Worm (Caenorhabditis elegans) whole organism, young adult: ENCODE data around the gene exos-4.1.
A peak's percentile ranks its signal among the peaks of the same experiment; 100 is the strongest.

Experiments
- C17E4.6 ChIP-seq: fragments of 200-800 bp; sonication (Bioruptor generic); IDR thresholded peaks from 2 replicates; pipeline ENCODE4 v1.3.6; 2022; ENCODE audit warnings: missing genetic modification reagents, missing genetic modification characterization, missing compliant biosample characterization
- F22D6.2 ChIP-seq: sonication (generic microtip); optimal IDR thresholded peaks from 2 replicates; lab custom pipeline; 2016; ENCODE audit warnings: mild to moderate bottlenecking, missing genetic modification characterization, missing compliant biosample characterization
- F33H1.4 ChIP-seq: fragments of 200-800 bp; sonication (Bioruptor generic); IDR thresholded peaks from 2 replicates; pipeline ENCODE4 v1.3.6; 2022; ENCODE audit warnings: missing genetic modification reagents, missing genetic modification characterization, missing compliant biosample characterization
- F37B4.10 ChIP-seq: fragments of 200-800 bp; sonication (Bioruptor generic); IDR thresholded peaks from 2 replicates; pipeline ENCODE4 v1.3.6; 2022; ENCODE audit warnings: missing genetic modification characterization, missing compliant biosample characterization
- F49E8.2 ChIP-seq: sonication (generic microtip); optimal IDR thresholded peaks from 3 replicates; lab custom pipeline; 2017; ENCODE audit warnings: missing genetic modification characterization, mild to moderate bottlenecking, missing compliant biosample characterization, antibody characterized with exemption, moderate library complexity; ENCODE audit not compliant: insufficient read depth
- F52B5.7 ChIP-seq: sonication (generic microtip); optimal IDR thresholded peaks from 2 replicates; lab custom pipeline; 2016; ENCODE audit warnings: mild to moderate bottlenecking, missing genetic modification characterization, missing compliant biosample characterization
- T07F8.4 ChIP-seq: sonication (generic microtip); optimal IDR thresholded peaks from 2 replicates; lab custom pipeline; 2016; ENCODE audit warnings: mild to moderate bottlenecking, missing genetic modification characterization, moderate library complexity, missing compliant biosample characterization
- Y53G8AR.9 ChIP-seq: fragments of 200-800 bp; sonication (Bioruptor generic); conservative IDR thresholded peaks from 2 replicates; pipeline ENCODE4 v1.3.6; 2022; ENCODE audit warnings: missing genetic modification reagents, missing genetic modification characterization, missing compliant biosample characterization
- Y56A3A.18 ChIP-seq: fragments of 200-800 bp; sonication (Bioruptor generic); IDR thresholded peaks from 2 replicates; pipeline ENCODE4 v1.3.6; 2022; ENCODE audit warnings: missing genetic modification reagents, missing genetic modification characterization, missing compliant biosample characterization
- ZK185.1 ChIP-seq: sonication (generic microtip); optimal IDR thresholded peaks from 2 replicates; lab custom pipeline; 2016; ENCODE audit warnings: mild to moderate bottlenecking, missing genetic modification characterization, missing compliant biosample characterization; ENCODE audit not compliant: poor library complexity, severe bottlenecking
- ama-1 ChIP-seq, 3 experiments: fragments of 150-350 bp in 1 of 3; sonication (generic microtip) in 2 of 3; optimal IDR thresholded peaks; 2 replicates each; lab custom pipeline; 2014 to 2018; ENCODE audit warnings: missing biosample characterization in 2 of 3, missing genetic modification characterization in 2 of 3, missing genetic modification reagents in 2 of 3
- aptf-2 ChIP-seq: fragments of 200-800 bp; sonication (Bioruptor generic); conservative IDR thresholded peaks from 2 replicates; pipeline ENCODE4 v1.3.6; 2022; ENCODE audit warnings: missing genetic modification reagents, missing genetic modification characterization, missing compliant biosample characterization
- attf-3 ChIP-seq: fragments of 200-800 bp; sonication (Bioruptor generic); conservative IDR thresholded peaks from 2 replicates; pipeline ENCODE4 v1.3.6; 2022; ENCODE audit warnings: missing genetic modification reagents, missing genetic modification characterization, missing compliant biosample characterization
- attf-5 ChIP-seq: fragments of 200-800 bp; sonication (Bioruptor generic); optimal IDR thresholded peaks from 2 replicates; lab custom pipeline; 2018; ENCODE audit warnings: mild to moderate bottlenecking, missing genetic modification characterization, missing compliant biosample characterization
- bed-1 ChIP-seq: fragments of 200-800 bp; sonication (Bioruptor generic); IDR thresholded peaks from 2 replicates; pipeline ENCODE4 v1.3.6; 2022; ENCODE audit warnings: missing genetic modification reagents, missing genetic modification characterization, missing compliant biosample characterization
- ccch-3 ChIP-seq: fragments of 200-800 bp; sonication (Bioruptor generic); optimal IDR thresholded peaks from 2 replicates; lab custom pipeline; 2018; ENCODE audit warnings: mild to moderate bottlenecking, missing genetic modification characterization, missing compliant biosample characterization
- ceh-58 ChIP-seq: fragments of 200-800 bp; sonication (Bioruptor generic); IDR thresholded peaks from 2 replicates; pipeline ENCODE4 v1.3.6; 2022; ENCODE audit warnings: missing genetic modification characterization, missing compliant biosample characterization
- ceh-91 ChIP-seq: fragments of 200-800 bp; sonication (Bioruptor generic); IDR thresholded peaks from 2 replicates; pipeline ENCODE4 v1.3.6; 2022; ENCODE audit warnings: missing genetic modification reagents, missing genetic modification characterization, missing compliant biosample characterization
- dox-1 ChIP-seq: fragments of 200-800 bp; sonication (Bioruptor generic); IDR thresholded peaks from 2 replicates; pipeline ENCODE4 v1.3.6; 2022; ENCODE audit warnings: missing genetic modification reagents, missing genetic modification characterization, missing compliant biosample characterization
- dpff-1 ChIP-seq: sonication (generic microtip); optimal IDR thresholded peaks from 2 replicates; lab custom pipeline; 2017; ENCODE audit warnings: mild to moderate bottlenecking, missing genetic modification characterization, missing compliant biosample characterization
- dpl-1 ChIP-seq: fragments of 150-350 bp; optimal IDR thresholded peaks from 2 replicates; lab custom pipeline; 2014; ENCODE audit warnings: missing biosample characterization, missing genetic modification reagents, missing genetic modification characterization
- efl-1 ChIP-seq: fragments of 150-350 bp; optimal IDR thresholded peaks from 2 replicates; lab custom pipeline; 2014; ENCODE audit warnings: missing biosample characterization, missing genetic modification reagents, missing genetic modification characterization
- egl-18 ChIP-seq: fragments of 200-800 bp; sonication (Bioruptor generic); IDR thresholded peaks from 2 replicates; pipeline ENCODE4 v1.3.6; 2022; ENCODE audit warnings: missing genetic modification reagents, missing genetic modification characterization, missing compliant biosample characterization
- egl-44 ChIP-seq: fragments of 200-800 bp; sonication (Bioruptor generic); IDR thresholded peaks from 2 replicates; pipeline ENCODE4 v1.3.6; 2022; ENCODE audit warnings: missing genetic modification reagents, missing genetic modification characterization, missing compliant biosample characterization
- egrh-3 ChIP-seq: fragments of 200-800 bp; sonication (Bioruptor generic); IDR thresholded peaks from 2 replicates; pipeline ENCODE4 v1.3.6; 2022; ENCODE audit warnings: missing genetic modification reagents, missing genetic modification characterization, missing compliant biosample characterization
- hlh-26 ChIP-seq: fragments of 200-800 bp; sonication (Bioruptor generic); conservative IDR thresholded peaks from 2 replicates; pipeline ENCODE4 v1.3.6; 2022; ENCODE audit warnings: missing genetic modification reagents, missing genetic modification characterization, missing compliant biosample characterization
- hmg-20 ChIP-seq: fragments of 200-800 bp; sonication (Bioruptor generic); IDR thresholded peaks from 2 replicates; pipeline ENCODE4 v1.3.6; 2022; ENCODE audit warnings: missing genetic modification reagents, missing genetic modification characterization, missing compliant biosample characterization
- hrde-1 ChIP-seq: sonication (generic microtip); optimal IDR thresholded peaks from 2 replicates; lab custom pipeline; 2016; ENCODE audit warnings: missing genetic modification characterization, mild to moderate bottlenecking, missing compliant biosample characterization, moderate library complexity, missing genotype, missing genetic modification reagents, borderline replicate concordance
- hsf-1 ChIP-seq: fragments of 200-800 bp; sonication (Bioruptor generic); IDR thresholded peaks from 2 replicates; pipeline ENCODE4 v1.3.6; 2022; ENCODE audit warnings: missing genetic modification reagents, missing genetic modification characterization, missing compliant biosample characterization
- lir-1 ChIP-seq: fragments of 200-800 bp; sonication (Bioruptor generic); conservative IDR thresholded peaks from 2 replicates; pipeline ENCODE4 v1.3.6; 2022; ENCODE audit warnings: missing genetic modification reagents, missing genetic modification characterization, missing compliant biosample characterization
- lsl-1 ChIP-seq: fragments of 200-800 bp; sonication (Bioruptor generic); optimal IDR thresholded peaks from 2 replicates; lab custom pipeline; 2018; ENCODE audit warnings: mild to moderate bottlenecking, missing genetic modification characterization, moderate library complexity, missing compliant biosample characterization
- mcd-1 ChIP-seq: fragments of 200-800 bp; sonication (Bioruptor generic); IDR thresholded peaks from 2 replicates; pipeline ENCODE4 v1.3.6; 2022; ENCODE audit warnings: missing genetic modification reagents, missing genetic modification characterization, missing compliant biosample characterization
- nfya-2 ChIP-seq: fragments of 200-800 bp; sonication (Bioruptor generic); IDR thresholded peaks from 2 replicates; pipeline ENCODE4 v1.3.6; 2022; ENCODE audit warnings: missing genetic modification reagents, missing genetic modification characterization, missing compliant biosample characterization
- nfyb-1 ChIP-seq: fragments of 200-800 bp; sonication (Bioruptor generic); IDR thresholded peaks from 2 replicates; pipeline ENCODE4 v1.3.6; 2022; ENCODE audit warnings: missing genetic modification reagents, missing genetic modification characterization, missing compliant biosample characterization
- nhr-80 ChIP-seq: sonication (generic microtip); optimal IDR thresholded peaks from 2 replicates; lab custom pipeline; 2016; ENCODE audit warnings: missing genetic modification characterization, missing compliant biosample characterization
- pbrm-1 ChIP-seq: fragments of 200-800 bp; sonication (Bioruptor generic); IDR thresholded peaks from 2 replicates; pipeline ENCODE4 v1.3.6; 2022; ENCODE audit warnings: missing genetic modification reagents, missing genetic modification characterization, missing compliant biosample characterization
- repo-1 ChIP-seq: sonication (generic microtip); optimal IDR thresholded peaks from 2 replicates; lab custom pipeline; 2017; ENCODE audit warnings: mild to moderate bottlenecking, missing genetic modification characterization, missing compliant biosample characterization
- rpc-1 ChIP-seq, 2 experiments: fragments of 150-350 bp in 1 of 2; sonication (generic microtip) in 1 of 2; optimal IDR thresholded peaks; 2 replicates each; lab custom pipeline; 2014 to 2018; ENCODE audit warnings: missing biosample characterization in 1 of 2, missing genetic modification characterization in 1 of 2, missing genetic modification reagents in 1 of 2, missing genotype in 1 of 2
- sdz-38 ChIP-seq: sonication (generic microtip); optimal IDR thresholded peaks from 2 replicates; lab custom pipeline; 2016; ENCODE audit warnings: missing genotype, missing genetic modification characterization, missing compliant biosample characterization
- sea-2 ChIP-seq: fragments of 200-800 bp; sonication (Bioruptor generic); IDR thresholded peaks from 2 replicates; pipeline ENCODE4 v1.3.6; 2022; ENCODE audit warnings: missing genetic modification characterization, missing compliant biosample characterization
- snpc-1.3 ChIP-seq: sonication (generic microtip); optimal IDR thresholded peaks from 2 replicates; lab custom pipeline; 2017; ENCODE audit warnings: missing genetic modification characterization, mild to moderate bottlenecking, missing compliant biosample characterization, antibody characterized with exemption, moderate library complexity, missing genotype, missing genetic modification reagents; ENCODE audit not compliant: insufficient read depth
- somi-1 ChIP-seq: fragments of 200-800 bp; sonication (Bioruptor generic); optimal IDR thresholded peaks from 2 replicates; lab custom pipeline; 2018; ENCODE audit warnings: mild to moderate bottlenecking, missing genetic modification characterization, missing compliant biosample characterization
- tbp1 ChIP-seq: fragments of 200-800 bp; sonication (Bioruptor generic); optimal IDR thresholded peaks from 2 replicates; lab custom pipeline; 2018; ENCODE audit warnings: mild to moderate bottlenecking, missing genetic modification characterization, missing compliant biosample characterization
- xnd-1 ChIP-seq: sonication (generic microtip); optimal IDR thresholded peaks from 2 replicates; lab custom pipeline; 2016; ENCODE audit warnings: missing genotype, missing genetic modification reagents, missing genetic modification characterization, missing compliant biosample characterization
- zfh-2 ChIP-seq: fragments of 200-800 bp; sonication (Bioruptor generic); conservative IDR thresholded peaks from 2 replicates; pipeline ENCODE4 v1.3.6; 2022; ENCODE audit warnings: missing genetic modification reagents, missing genetic modification characterization, missing compliant biosample characterization
- zim-3 ChIP-seq: sonication (generic microtip); optimal IDR thresholded peaks from 2 replicates; lab custom pipeline; 2017; ENCODE audit warnings: mild to moderate bottlenecking, missing genetic modification characterization, moderate library complexity, missing compliant biosample characterization
- ztf-22 ChIP-seq: fragments of 200-800 bp; sonication (Bioruptor generic); optimal IDR thresholded peaks from 2 replicates; lab custom pipeline; 2018; ENCODE audit warnings: mild to moderate bottlenecking, missing genetic modification characterization, moderate library complexity, missing compliant biosample characterization
- ztf-26 ChIP-seq: sonication (generic microtip); optimal IDR thresholded peaks from 2 replicates; lab custom pipeline; 2017; ENCODE audit warnings: missing genetic modification characterization, missing compliant biosample characterization

exos-4.1 gene

DNA sequence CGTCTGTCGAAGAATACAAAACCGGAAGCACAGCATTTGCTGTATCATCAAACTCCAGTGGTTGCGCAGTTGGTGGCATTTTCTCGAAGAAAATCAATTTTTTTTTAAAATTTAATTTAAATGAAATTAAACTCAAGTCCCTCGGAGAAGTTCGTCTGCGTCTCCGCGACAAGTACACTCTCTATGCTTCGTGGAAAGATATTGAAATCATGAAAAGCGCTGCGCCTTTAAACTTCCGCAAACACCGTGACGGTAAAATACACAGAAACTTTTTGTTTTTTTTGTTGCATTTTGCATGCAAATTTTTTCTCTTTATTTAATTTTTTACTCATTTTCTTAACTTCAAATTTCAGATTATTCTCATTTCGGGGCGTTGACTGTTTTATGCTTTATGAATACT, at the start of gene exos-4.1, which contains the start of the genes dli-1 and tin-9.2:
Gene exos-4.1 (plus strand): TSS at position 348 of the 400 bp plus-strand sequence.
Gene dli-1 (minus strand): TSS at position 141 of the 400 bp plus-strand sequence.
Gene tin-9.2 (plus strand): TSS at position 344 of the 400 bp plus-strand sequence.
- TF ChIP-seq dpl-1 (GFP tag; lab: Kevin White, UChicago): peak; percentile 58
- TF ChIP-seq zfh-2: no peak
- no peak for TF ChIP-seq ccch-3 (GFP tag; lab: Kevin White, UChicago)
- no peak for TF ChIP-seq hsf-1
- 0 out of 2 replicates have a peak, but pooled peaks have one; percentile 36 for TF ChIP-seq nfyb-1 (GFP tag; lab: Robert Waterston, UW)
- no peak for TF ChIP-seq lir-1 (GFP tag; lab: Robert Waterston, UW)
- peak; percentile 38; the same call in 1 of the 2 replicates for TF ChIP-seq pbrm-1 (GFP tag; lab: Robert Waterston, UW)
- peak; percentile 30; the same call in 1 of the 2 replicates for TF ChIP-seq ceh-91 (GFP tag; lab: Robert Waterston, UW)
- no peak for TF ChIP-seq ztf-26 (tag; lab: Kevin White, UChicago)
- no peak for TF ChIP-seq nfya-2 (GFP tag; lab: Robert Waterston, UW)
- TF ChIP-seq sea-2 (GFP tag; lab: Robert Waterston, UW): no peak
- TF ChIP-seq egl-44 (GFP tag; lab: Robert Waterston, UW): no peak
- peak; percentile 39 for TF ChIP-seq efl-1
- no peak for TF ChIP-seq T07F8.4 (tag; lab: Kevin White, UChicago)
- no peak for TF ChIP-seq repo-1 (tag; lab: Kevin White, UChicago)
- no peak for TF ChIP-seq aptf-2
- TF ChIP-seq F22D6.2 (tag; lab: Kevin White, UChicago): no peak
- no peak for TF ChIP-seq sdz-38 (tag; lab: Kevin White, UChicago)
- TF ChIP-seq rpc-1 (optimal IDR thresholded peaks at IDR 0.05; lab: Kevin White, UChicago): no peak
- no peak for TF ChIP-seq rpc-1 (tag; optimal IDR thresholded peaks at IDR 0.05; lab: Kevin White, UChicago)
- no peak for TF ChIP-seq ztf-22
- no peak for TF ChIP-seq hmg-20 (GFP tag; lab: Robert Waterston, UW)
- no peak for TF ChIP-seq C17E4.6
- TF ChIP-seq xnd-1 (tag; lab: Kevin White, UChicago): no peak
- TF ChIP-seq mcd-1 (GFP tag; lab: Robert Waterston, UW): peak; percentile 77
- peak; percentile 43 for TF ChIP-seq F49E8.2
- no peak for TF ChIP-seq nhr-80 (tag; lab: Kevin White, UChicago)
- TF ChIP-seq zim-3: no peak
- no peak for TF ChIP-seq ceh-58 (GFP tag; lab: Robert Waterston, UW)
- TF ChIP-seq F37B4.10 (GFP tag; lab: Robert Waterston, UW): no peak
- no peak for TF ChIP-seq F52B5.7 (tag; lab: Kevin White, UChicago)
- no peak for TF ChIP-seq egrh-3 (GFP tag; lab: Robert Waterston, UW)
- no peak for TF ChIP-seq somi-1
- peak; percentile 61 for TF ChIP-seq lsl-1
- TF ChIP-seq hrde-1 (tag; lab: Kevin White, UChicago): no peak
- peak; percentile 29; the same call in 1 of the 2 replicates for TF ChIP-seq attf-3 (GFP tag; lab: Robert Waterston, UW)
- no peak for TF ChIP-seq ama-1 (optimal IDR thresholded peaks at IDR 0.05; lab: Kevin White, UChicago)
- no peak for TF ChIP-seq ama-1 (GFP tag; optimal IDR thresholded peaks at IDR 0.05; lab: Kevin White, UChicago)
- no peak for TF ChIP-seq ZK185.1 (tag; lab: Kevin White, UChicago)
- TF ChIP-seq Y53G8AR.9 (GFP tag; lab: Robert Waterston, UW): no peak
- TF ChIP-seq tbp1: peak; percentile 44
- TF ChIP-seq dpff-1 (tag; lab: Kevin White, UChicago): no peak
- peak; percentile 77 for TF ChIP-seq dox-1
- peak; percentile 77 for TF ChIP-seq snpc-1.3
- TF ChIP-seq bed-1 (GFP tag; lab: Robert Waterston, UW): no peak
- peak; percentile 80 for TF ChIP-seq attf-5 (GFP tag; lab: Kevin White, UChicago)
- peak; percentile 75 for TF ChIP-seq F33H1.4 (GFP tag; lab: Robert Waterston, UW)
- no peak for TF ChIP-seq egl-18
- TF ChIP-seq Y56A3A.18 (GFP tag; lab: Robert Waterston, UW): no peak
- no peak for TF ChIP-seq hlh-26 (GFP tag; lab: Robert Waterston, UW)
